Fruit fly (Drosophila melanogaster) whole organism, embryonic: ENCODE measurements around the gene CG9837.
A peak's percentile ranks its signal among the peaks of the same experiment; 100 is the strongest.

Experiments
- BtbVII ChIP-seq: fragments of 200-800 bp; sonication (Bioruptor generic); optimal IDR thresholded peaks from 3 replicates; lab custom pipeline; 2017; ENCODE audit warnings: missing biosample characterization, mild to moderate bottlenecking, missing genetic modification characterization
- Bteb2 ChIP-seq: fragments of 200-800 bp; sonication (Bioruptor generic); optimal IDR thresholded peaks from 2 replicates; lab custom pipeline; 2016; ENCODE audit warnings: missing biosample characterization, missing genetic modification characterization
- CG10209 ChIP-seq: fragments of 200-800 bp; sonication (Bioruptor generic); optimal IDR thresholded peaks from 3 replicates; lab custom pipeline; 2017; ENCODE audit warnings: missing biosample characterization, mild to moderate bottlenecking, missing genetic modification characterization, missing genetic modification reagents
- CG12391 ChIP-seq: fragments of 200-800 bp; sonication (Bioruptor generic); optimal IDR thresholded peaks from 3 replicates; lab custom pipeline; 2018; ENCODE audit warnings: missing biosample characterization, mild to moderate bottlenecking, missing genetic modification characterization, moderate library complexity
- CG12942 ChIP-seq: fragments of 200-800 bp; sonication (Bioruptor generic); optimal IDR thresholded peaks from 3 replicates; lab custom pipeline; 2016; ENCODE audit warnings: missing biosample characterization, missing genetic modification characterization
- CG15479 ChIP-seq: fragments of 200-800 bp; sonication (Bioruptor generic); optimal IDR thresholded peaks from 3 replicates; lab custom pipeline; 2019; ENCODE audit warnings: missing biosample characterization, mild to moderate bottlenecking, missing genetic modification characterization, moderate library complexity
- CG1602 ChIP-seq: fragments of 200-800 bp; sonication (Bioruptor generic); optimal IDR thresholded peaks from 3 replicates; lab custom pipeline; 2016; ENCODE audit warnings: missing biosample characterization, missing genetic modification characterization
- CG17829 ChIP-seq: fragments of 200-800 bp; optimal IDR thresholded peaks from 2 replicates; lab custom pipeline; 2019; ENCODE audit warnings: missing biosample characterization, mild to moderate bottlenecking, missing genetic modification characterization, moderate library complexity
- CG2116 ChIP-seq: fragments of 200-800 bp; sonication (Bioruptor generic); optimal IDR thresholded peaks from 3 replicates; lab custom pipeline; 2018; ENCODE audit warnings: missing biosample characterization, mild to moderate bottlenecking, missing genetic modification characterization
- CG2199 ChIP-seq: fragments of 200-800 bp; sonication (Bioruptor generic); IDR thresholded peaks from 3 replicates; pipeline ENCODE4 v1.3.6; 2022; ENCODE audit warnings: missing biosample characterization, missing genetic modification characterization
- CG2712 ChIP-seq: fragments of 200-800 bp; optimal IDR thresholded peaks from 3 replicates; lab custom pipeline; 2019; ENCODE audit warnings: missing biosample characterization, mild to moderate bottlenecking, missing genetic modification characterization, moderate library complexity
- CG4404 ChIP-seq: fragments of 200-800 bp; sonication (Bioruptor generic); IDR thresholded peaks from 2 replicates; pipeline ENCODE4 v1.3.6; 2022; ENCODE audit warnings: missing biosample characterization, missing genetic modification characterization
- CG4820 ChIP-seq: fragments of 200-800 bp; sonication (Bioruptor generic); optimal IDR thresholded peaks from 3 replicates; lab custom pipeline; 2016; ENCODE audit warnings: missing biosample characterization, missing genetic modification characterization
- CG6175 ChIP-seq: fragments of 200-800 bp; sonication (Bioruptor generic); IDR thresholded peaks from 3 replicates; pipeline ENCODE4 v1.3.6; 2022; ENCODE audit warnings: missing biosample characterization, missing genetic modification characterization
- CTCF ChIP-seq: fragments of 200-800 bp; sonication (Bioruptor generic); optimal IDR thresholded peaks from 2 replicates; lab custom pipeline; 2017; ENCODE audit warnings: missing biosample characterization, mild to moderate bottlenecking, missing genetic modification characterization, moderate library complexity
- CoRest ChIP-seq: fragments of 200-800 bp; sonication (Bioruptor generic); optimal IDR thresholded peaks from 3 replicates; lab custom pipeline; 2018; ENCODE audit warnings: missing biosample characterization, mild to moderate bottlenecking, missing genetic modification characterization, moderate library complexity
- D19B ChIP-seq: fragments of 200-800 bp; sonication (Bioruptor generic); optimal IDR thresholded peaks from 2 replicates; lab custom pipeline; 2017; ENCODE audit warnings: missing biosample characterization, mild to moderate bottlenecking, missing genetic modification characterization
- Dll ChIP-seq: fragments of 200-800 bp; sonication (Bioruptor generic); IDR thresholded peaks from 4 replicates; pipeline ENCODE4 v1.3.6; 2022; ENCODE audit warnings: missing biosample characterization, missing genetic modification characterization; ENCODE audit not compliant: partially characterized antibody
- Gsc ChIP-seq: fragments of 200-800 bp; sonication (Bioruptor generic); IDR thresholded peaks from 2 replicates; pipeline ENCODE4 v1.3.6; 2022; ENCODE audit warnings: missing biosample characterization, missing genetic modification characterization
- HLH4C ChIP-seq: fragments of 200-800 bp; sonication (Bioruptor generic); IDR thresholded peaks from 3 replicates; pipeline ENCODE4 v1.3.6; 2022; ENCODE audit warnings: missing biosample characterization, missing genetic modification characterization; ENCODE audit not compliant: partially characterized antibody
- Hand ChIP-seq: fragments of 200-800 bp; sonication (Bioruptor generic); optimal IDR thresholded peaks from 2 replicates; lab custom pipeline; 2017; ENCODE audit warnings: mild to moderate bottlenecking, missing biosample characterization, missing genetic modification reagents, missing genetic modification characterization
- Hsf ChIP-seq: fragments of 200-800 bp; sonication (Bioruptor generic); optimal IDR thresholded peaks from 3 replicates; lab custom pipeline; 2016; ENCODE audit warnings: missing biosample characterization, missing genetic modification characterization
- Jarid2 ChIP-seq: fragments of 200-800 bp; sonication (Bioruptor generic); optimal IDR thresholded peaks from 3 replicates; lab custom pipeline; 2017; ENCODE audit warnings: mild to moderate bottlenecking, missing biosample characterization, missing genetic modification reagents, missing genetic modification characterization
- Neu2 ChIP-seq: fragments of 200-800 bp; sonication (Bioruptor generic); optimal IDR thresholded peaks from 3 replicates; lab custom pipeline; 2016; ENCODE audit warnings: missing biosample characterization, missing genetic modification characterization, borderline replicate concordance
- Spps ChIP-seq: fragments of 200-800 bp; sonication (Bioruptor generic); optimal IDR thresholded peaks from 2 replicates; lab custom pipeline; 2018; ENCODE audit warnings: missing biosample characterization, mild to moderate bottlenecking, missing genetic modification characterization
- Xbp1 ChIP-seq: fragments of 200-800 bp; sonication (Bioruptor generic); optimal IDR thresholded peaks from 3 replicates; lab custom pipeline; 2016; ENCODE audit warnings: missing biosample characterization, mild to moderate bottlenecking, missing genetic modification characterization
- abd-A ChIP-seq: fragments of 200-800 bp; sonication (Bioruptor generic); optimal IDR thresholded peaks from 3 replicates; lab custom pipeline; 2019; ENCODE audit warnings: missing biosample characterization, mild to moderate bottlenecking, missing genetic modification characterization, moderate library complexity
- al ChIP-seq: fragments of 200-800 bp; sonication (Bioruptor generic); IDR thresholded peaks from 2 replicates; pipeline ENCODE4 v1.3.6; 2022; ENCODE audit warnings: missing biosample characterization, missing genetic modification characterization
- az2 ChIP-seq: fragments of 200-800 bp; sonication (Bioruptor generic); optimal IDR thresholded peaks from 3 replicates; lab custom pipeline; 2016; ENCODE audit warnings: missing biosample characterization, missing genetic modification characterization
- bbx ChIP-seq: fragments of 200-800 bp; sonication (Bioruptor generic); IDR thresholded peaks from 2 replicates; pipeline ENCODE4 v1.3.6; 2022; ENCODE audit warnings: missing biosample characterization, missing genetic modification characterization; ENCODE audit not compliant: partially characterized antibody
- br ChIP-seq: fragments of >200 bp; optimal IDR thresholded peaks from 2 replicates; lab custom pipeline; 2017
- crp ChIP-seq, 2 experiments: fragments of 200-800 bp; sonication (Bioruptor generic); optimal IDR thresholded peaks; 2 replicates in 1 of 2; 3 replicates in 1 of 2; lab custom pipeline; 2017; ENCODE audit warnings: missing biosample characterization in 2 of 2, missing genetic modification characterization in 2 of 2, mild to moderate bottlenecking in 1 of 2, moderate library complexity in 1 of 2
- dm ChIP-seq: fragments of 200-800 bp; sonication (Bioruptor generic); optimal IDR thresholded peaks from 3 replicates; lab custom pipeline; 2016; ENCODE audit warnings: missing biosample characterization, missing genetic modification characterization
- dmrt11E ChIP-seq: fragments of 200-800 bp; sonication (Bioruptor generic); optimal IDR thresholded peaks from 3 replicates; lab custom pipeline; 2018; ENCODE audit warnings: missing biosample characterization, mild to moderate bottlenecking, missing genetic modification characterization, moderate library complexity
- dpn ChIP-seq, 2 experiments: fragments of 200-800 bp; sonication (Bioruptor generic); optimal IDR thresholded peaks; 3 replicates each; lab custom pipeline; 2016; ENCODE audit warnings: missing biosample characterization in 2 of 2, missing genetic modification characterization in 2 of 2
- gt ChIP-seq: fragments of 200-800 bp; sonication (Bioruptor generic); IDR thresholded peaks from 2 replicates; pipeline ENCODE4 v1.3.6; 2022; ENCODE audit warnings: missing biosample characterization, missing genetic modification characterization
- ind ChIP-seq: fragments of 200-800 bp; sonication (Bioruptor generic); optimal IDR thresholded peaks from 3 replicates; lab custom pipeline; 2016; ENCODE audit warnings: missing biosample characterization, missing genetic modification characterization
- insv ChIP-seq, 2 experiments: fragments of 200-800 bp; sonication (Bioruptor generic); optimal IDR thresholded peaks; 3 replicates each; lab custom pipeline; 2016 to 2018; ENCODE audit warnings: missing biosample characterization in 2 of 2, missing genetic modification characterization in 2 of 2
- kah ChIP-seq: fragments of 200-800 bp; sonication (Bioruptor generic); optimal IDR thresholded peaks from 2 replicates; lab custom pipeline; 2018; ENCODE audit warnings: missing biosample characterization, mild to moderate bottlenecking, missing genetic modification characterization
- pho ChIP-seq: fragments of 200-800 bp; sonication (Bioruptor generic); optimal IDR thresholded peaks from 2 replicates; lab custom pipeline; 2016; ENCODE audit warnings: missing biosample characterization, missing genetic modification characterization
- phol ChIP-seq: fragments of 200-800 bp; sonication (Bioruptor generic); optimal IDR thresholded peaks from 3 replicates; lab custom pipeline; 2018; ENCODE audit warnings: missing biosample characterization, mild to moderate bottlenecking, missing genetic modification characterization, moderate library complexity
- prd ChIP-seq, 3 experiments: fragments of >200 bp in 2 of 3; fragments of 200-800 bp in 1 of 3; sonication (Bioruptor generic) in 1 of 3; optimal IDR thresholded peaks in 2 of 3; IDR thresholded peaks in 1 of 3; 2 replicates in 2 of 3; 3 replicates in 1 of 3; pipeline versions ENCODE4 v1.3.6 to Lab custom; 2017 to 2022; ENCODE audit warnings: missing biosample characterization in 1 of 3, missing genetic modification characterization in 1 of 3
- pzg ChIP-seq: fragments of 200-800 bp; sonication (Bioruptor generic); optimal IDR thresholded peaks from 3 replicates; lab custom pipeline; 2018; ENCODE audit warnings: missing biosample characterization, mild to moderate bottlenecking, missing genetic modification characterization, moderate library complexity
- scrt ChIP-seq: fragments of 200-800 bp; sonication (Bioruptor generic); optimal IDR thresholded peaks from 2 replicates; lab custom pipeline; 2018; ENCODE audit warnings: missing biosample characterization, mild to moderate bottlenecking, missing genetic modification characterization, moderate library complexity
- sens ChIP-seq: fragments of 200-800 bp; sonication (Bioruptor generic); peaks from one replicate; lab custom pipeline; 2016; ENCODE audit warnings: missing biosample characterization, missing genetic modification characterization
- shn ChIP-seq: fragments of 200-800 bp; sonication (Bioruptor generic); optimal IDR thresholded peaks from 3 replicates; lab custom pipeline; 2016; ENCODE audit warnings: missing biosample characterization, missing genetic modification characterization
- sob ChIP-seq: fragments of 200-800 bp; sonication (Bioruptor generic); IDR thresholded peaks from 2 replicates; pipeline ENCODE4 v1.3.6; 2022; ENCODE audit warnings: missing biosample characterization, missing genetic modification characterization
- stc ChIP-seq: fragments of 200-800 bp; sonication (Bioruptor generic); IDR thresholded peaks from 2 replicates; pipeline ENCODE4 v1.3.6; 2022; ENCODE audit warnings: missing biosample characterization, missing genetic modification characterization
- stwl ChIP-seq: fragments of 200-800 bp; sonication (Bioruptor generic); optimal IDR thresholded peaks from 3 replicates; lab custom pipeline; 2018; ENCODE audit warnings: missing biosample characterization, mild to moderate bottlenecking, missing genetic modification characterization, moderate library complexity
- zen2 ChIP-seq: fragments of 200-800 bp; sonication (Bioruptor generic); IDR thresholded peaks from 3 replicates; pipeline ENCODE4 v1.3.6; 2022; ENCODE audit warnings: missing biosample characterization, missing genetic modification characterization; ENCODE audit not compliant: partially characterized antibody

Gene CG9837

DNA sequence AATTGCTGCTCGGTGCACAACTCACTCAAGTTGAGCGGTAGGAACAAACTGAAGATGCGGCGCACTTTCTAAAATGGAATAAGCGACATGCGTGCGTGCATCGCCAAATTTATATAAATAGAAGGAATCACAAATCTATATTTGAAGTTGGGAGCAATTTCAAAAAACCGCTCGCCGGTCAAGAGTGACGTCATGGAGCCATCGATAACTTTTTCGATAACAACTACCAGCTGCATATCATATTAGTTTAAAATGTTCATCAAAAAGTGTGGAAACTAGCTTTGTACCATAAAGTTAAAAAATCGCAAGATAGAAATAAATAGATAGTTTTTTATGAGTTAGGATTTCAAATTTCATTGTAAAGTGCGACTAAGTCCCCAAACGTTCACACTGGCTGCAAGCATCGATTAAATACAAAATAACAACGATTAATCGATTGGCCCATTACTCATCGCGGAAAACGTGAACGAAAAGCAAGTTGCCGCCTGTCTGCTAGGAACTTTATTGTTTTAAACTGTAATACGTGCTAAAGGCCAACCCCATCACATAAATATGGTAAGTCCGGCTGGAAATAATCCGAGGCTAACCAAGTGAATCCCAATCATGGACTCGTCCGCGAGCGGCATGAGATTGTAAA is 12.1 kb downstream of the CG9837 start, which contains the start of the genes Pif1A, Pif1B and CCT7 (continued):
- TF ChIP-seq pho (GFP tag; lab: Kevin White, UChicago) (peak; percentile 4), dpn (GFP tag; optimal IDR thresholded peaks at IDR 0.05; lab: Kevin White, UChicago) (peak; percentile 25 to 45), shn (GFP tag; lab: Kevin White, UChicago) (peak; percentile 10), CTCF (peak; percentile 15), sens (GFP tag; lab: Kevin White, UChicago) (peak; percentile 66), CG2116 (peak; percentile 95), Bteb2 (GFP tag; lab: Kevin White, UChicago) (peak; percentile 43), insv (GFP tag; optimal IDR thresholded peaks at IDR 0.05; lab: Kevin White, UChicago) (peak in 1 of 2 experiments; percentile 4), abd-A (tag; lab: Kevin White, UChicago) (peak; percentile 68), CG10209 (GFP tag; lab: Kevin White, UChicago) (no peak), stc (GFP tag; lab: Robert Waterston, UW) (no peak), CG6175 (GFP tag; lab: Robert Waterston, UW) (no peak), CG12942 (GFP tag; lab: Kevin White, UChicago) (no peak), Gsc (no peak), az2 (peak; percentile 3), Dll (GFP tag; lab: Robert Waterston, UW) (peak; percentile 99), Spps (tag; lab: Kevin White, UChicago) (no peak), dm (GFP tag; lab: Kevin White, UChicago) (peak; percentile 90), zen2 (GFP tag; lab: Robert Waterston, UW) (peak; percentile 88), HLH4C (GFP tag; lab: Robert Waterston, UW) (peak; percentile 96), CG1602 (no peak), sob (GFP tag; lab: Robert Waterston, UW) (no peak), gt (GFP tag; lab: Robert Waterston, UW) (no peak), prd (optimal IDR thresholded peaks at IDR 0.05; lab: Kevin White, UChicago) (no peak), prd (GFP tag; IDR thresholded peaks at IDR 0.05; lab: Robert Waterston, UW) (no peak), al (GFP tag; lab: Robert Waterston, UW) (no peak), CG4404 (GFP tag; lab: Robert Waterston, UW) (no peak), dmrt11E (tag; lab: Kevin White, UChicago) (peak; percentile 8), scrt (GFP tag; lab: Kevin White, UChicago) (no peak), ind (GFP tag; lab: Kevin White, UChicago) (no peak), D19B (GFP tag; lab: Kevin White, UChicago) (no peak), crp (GFP tag; optimal IDR thresholded peaks at IDR 0.05; lab: Kevin White, UChicago) (peak in 1 of 2 experiments; percentile 52), bbx (GFP tag; lab: Robert Waterston, UW) (peak; percentile 87), CG17829 (tag; lab: Kevin White, UChicago) (peak; percentile 40), Neu2 (GFP tag; lab: Kevin White, UChicago) (no peak), phol (peak; percentile 42), CG2712 (tag; lab: Kevin White, UChicago) (peak; percentile 29), stwl (tag; lab: Kevin White, UChicago) (peak; percentile 87), pzg (GFP tag; lab: Kevin White, UChicago) (peak; percentile 77), CG15479 (GFP tag; lab: Kevin White, UChicago) (no peak), CG4820 (GFP tag; lab: Kevin White, UChicago) (no peak), Hand (GFP tag; lab: Kevin White, UChicago) (no peak), br (no peak), kah (GFP tag; lab: Kevin White, UChicago) (no peak), Hsf (GFP tag; lab: Kevin White, UChicago) (peak; percentile 35), Jarid2 (GFP tag; lab: Kevin White, UChicago) (no peak), CG2199 (GFP tag; lab: Robert Waterston, UW) (no peak), BtbVII (GFP tag; lab: Kevin White, UChicago) (no peak), CG12391 (tag; lab: Kevin White, UChicago) (peak; percentile 40), CoRest (tag; lab: Kevin White, UChicago) (peak; percentile 45), Xbp1 (peak; percentile 8)
